Worm (Caenorhabditis elegans) whole organism, mixed stage, embryonic: ENCODE results near the gene clec-1.

Source experiments
- M03D4.4 ChIP-seq: sonication (generic microtip); optimal IDR thresholded peaks from 2 replicates; lab custom pipeline; 2017; ENCODE audit warnings: mild to moderate bottlenecking, missing genetic modification characterization, missing compliant biosample characterization
- bed-3 ChIP-seq: fragments of 200-800 bp; sonication (Bioruptor generic); optimal IDR thresholded peaks from 3 replicates; lab custom pipeline; 2018; ENCODE audit warnings: mild to moderate bottlenecking, missing genetic modification characterization, moderate library complexity, missing compliant biosample characterization
- blmp-1 ChIP-seq: fragments of 150-350 bp; optimal IDR thresholded peaks from 2 replicates; lab custom pipeline; 2014; ENCODE audit warnings: missing biosample characterization, missing genetic modification characterization
- ceh-39 ChIP-seq: fragments of 150-350 bp; optimal IDR thresholded peaks from 2 replicates; lab custom pipeline; 2014; ENCODE audit warnings: missing biosample characterization, missing genetic modification characterization
- ceh-43 ChIP-seq: fragments of 200-800 bp; sonication (Bioruptor generic); optimal IDR thresholded peaks from 2 replicates; lab custom pipeline; 2018; ENCODE audit warnings: mild to moderate bottlenecking, missing genetic modification characterization, moderate library complexity, missing compliant biosample characterization
- ceh-83 ChIP-seq: fragments of 200-800 bp; sonication (Bioruptor generic); optimal IDR thresholded peaks from 2 replicates; lab custom pipeline; 2018; ENCODE audit warnings: mild to moderate bottlenecking, missing genetic modification characterization, missing compliant biosample characterization
- ces-1 ChIP-seq: fragments of 150-350 bp; optimal IDR thresholded peaks from 2 replicates; lab custom pipeline; 2014; ENCODE audit warnings: missing biosample characterization, missing genetic modification reagents, missing genetic modification characterization
- drap-1 ChIP-seq: fragments of 200-800 bp; sonication (Bioruptor generic); optimal IDR thresholded peaks from 3 replicates; lab custom pipeline; 2018; ENCODE audit warnings: mild to moderate bottlenecking, missing genetic modification characterization, missing compliant biosample characterization
- elt-1 ChIP-seq: sonication (generic microtip); optimal IDR thresholded peaks from 2 replicates; lab custom pipeline; 2017; ENCODE audit warnings: missing genetic modification characterization, mild to moderate bottlenecking, missing compliant biosample characterization, antibody characterized with exemption, moderate library complexity, borderline replicate concordance; ENCODE audit not compliant: insufficient read depth
- elt-3 ChIP-seq: fragments of 150-350 bp; optimal IDR thresholded peaks from 2 replicates; lab custom pipeline; 2014; ENCODE audit warnings: missing biosample characterization, missing genetic modification characterization
- flh-1 ChIP-seq: fragments of 200-800 bp; sonication (Bioruptor generic); optimal IDR thresholded peaks from 2 replicates; lab custom pipeline; 2018; ENCODE audit warnings: mild to moderate bottlenecking, missing genetic modification characterization, moderate library complexity, missing compliant biosample characterization
- ham-2 ChIP-seq: fragments of 200-800 bp; sonication (Bioruptor generic); optimal IDR thresholded peaks from 2 replicates; lab custom pipeline; 2018; ENCODE audit warnings: mild to moderate bottlenecking, missing genetic modification characterization, missing compliant biosample characterization
- hlh-1 ChIP-seq: fragments of 150-350 bp; optimal IDR thresholded peaks from 2 replicates; lab custom pipeline; 2014; ENCODE audit warnings: missing biosample characterization, missing genetic modification reagents, missing genetic modification characterization
- lin-32 ChIP-seq: fragments of 200-800 bp; sonication (Bioruptor generic); optimal IDR thresholded peaks from 2 replicates; lab custom pipeline; 2018; ENCODE audit warnings: mild to moderate bottlenecking, missing genetic modification characterization, missing compliant biosample characterization
- lsy-2 ChIP-seq: fragments of 150-350 bp; optimal IDR thresholded peaks from 2 replicates; lab custom pipeline; 2014; ENCODE audit warnings: missing biosample characterization, missing genetic modification characterization
- mab-5 ChIP-seq: fragments of 150-350 bp; optimal IDR thresholded peaks from 2 replicates; lab custom pipeline; 2014; ENCODE audit warnings: missing biosample characterization, missing genetic modification characterization
- mep-1 ChIP-seq: fragments of 150-350 bp; optimal IDR thresholded peaks from 2 replicates; lab custom pipeline; 2017; ENCODE audit warnings: missing biosample characterization, missing genetic modification reagents, missing genetic modification characterization, inconsistent platforms
- mls-2 ChIP-seq: sonication (generic microtip); optimal IDR thresholded peaks from 2 replicates; lab custom pipeline; 2016; ENCODE audit warnings: mild to moderate bottlenecking, missing genetic modification characterization, moderate library complexity, missing compliant biosample characterization
- nhr-12 ChIP-seq: fragments of 150-350 bp; optimal IDR thresholded peaks from 2 replicates; lab custom pipeline; 2014; ENCODE audit warnings: missing biosample characterization, missing genetic modification characterization
- nhr-2 ChIP-seq: fragments of 150-350 bp; optimal IDR thresholded peaks from 2 replicates; lab custom pipeline; 2014; ENCODE audit warnings: missing biosample characterization, missing genetic modification characterization
- nhr-237 ChIP-seq: fragments of 150-350 bp; optimal IDR thresholded peaks from 2 replicates; lab custom pipeline; 2014; ENCODE audit warnings: missing biosample characterization, missing genetic modification characterization
- nhr-28 ChIP-seq: fragments of 150-350 bp; optimal IDR thresholded peaks from 2 replicates; lab custom pipeline; 2014; ENCODE audit warnings: missing biosample characterization, missing genetic modification characterization
- pha-4 ChIP-seq: fragments of 150-350 bp; optimal IDR thresholded peaks from 2 replicates; lab custom pipeline; 2018; ENCODE audit warnings: missing biosample characterization, missing genetic modification reagents, missing genetic modification characterization
- sem-2 ChIP-seq: fragments of 200-800 bp; sonication (Bioruptor generic); optimal IDR thresholded peaks from 2 replicates; lab custom pipeline; 2018; ENCODE audit warnings: mild to moderate bottlenecking, missing genetic modification characterization, missing compliant biosample characterization
- sptf-1 ChIP-seq: sonication (generic microtip); optimal IDR thresholded peaks from 2 replicates; lab custom pipeline; 2017; ENCODE audit warnings: mild to moderate bottlenecking, missing genetic modification characterization, moderate library complexity, missing compliant biosample characterization
- tbx-8 ChIP-seq: fragments of 200-800 bp; sonication (Bioruptor generic); optimal IDR thresholded peaks from 2 replicates; lab custom pipeline; 2018; ENCODE audit warnings: mild to moderate bottlenecking, missing genetic modification characterization, moderate library complexity, missing compliant biosample characterization
- unc-120 ChIP-seq: sonication (generic microtip); optimal IDR thresholded peaks from 2 replicates; lab custom pipeline; 2017; ENCODE audit warnings: missing genetic modification characterization, missing compliant biosample characterization; ENCODE audit not compliant: poor library complexity, severe bottlenecking
- unc-39 ChIP-seq: fragments of 150-350 bp; optimal IDR thresholded peaks from 2 replicates; lab custom pipeline; 2014; ENCODE audit warnings: missing biosample characterization, missing genetic modification characterization
- unc-62 ChIP-seq: fragments of 150-350 bp; optimal IDR thresholded peaks from 2 replicates; lab custom pipeline; 2014; ENCODE audit warnings: missing biosample characterization, missing genetic modification reagents, missing genetic modification characterization
- zip-8 ChIP-seq: fragments of 150-350 bp; optimal IDR thresholded peaks from 2 replicates; lab custom pipeline; 2014; ENCODE audit warnings: missing biosample characterization, missing genetic modification characterization

clec-1 gene

ce11 chrV:5736068-5736467, 36.1 kb downstream of the clec-1 start, which contains the start of gene K09H11.6:
Gene K09H11.6, minus strand, starts transcription at chrV:5736168.
- TF ChIP-seq sem-2 (GFP tag; lab: Kevin White, UChicago): no peak
- no peak for TF ChIP-seq bed-3
- TF ChIP-seq pha-4 (tag; lab: Kevin White, UChicago): no peak
- TF ChIP-seq nhr-28 (tag; lab: Kevin White, UChicago): no peak
- no peak for TF ChIP-seq unc-62
- no peak for TF ChIP-seq zip-8 (tag; lab: Kevin White, UChicago)
- no peak for TF ChIP-seq blmp-1 (tag; lab: Kevin White, UChicago)
- no peak for TF ChIP-seq hlh-1
- TF ChIP-seq lin-32: no peak
- no peak for TF ChIP-seq ham-2 (GFP tag; lab: Kevin White, UChicago)
- no peak for TF ChIP-seq elt-3 (tag; lab: Kevin White, UChicago)
- no peak for TF ChIP-seq unc-120 (tag; lab: Kevin White, UChicago)
- TF ChIP-seq elt-1 (tag; lab: Kevin White, UChicago): no peak
- no peak for TF ChIP-seq nhr-2 (tag; lab: Kevin White, UChicago)
- TF ChIP-seq nhr-237: no peak
- no peak for TF ChIP-seq ceh-43 (GFP tag; lab: Kevin White, UChicago)
- TF ChIP-seq tbx-8: no peak
- TF ChIP-seq, all 35 proteins: peak for 0

- TF ChIP-seq sptf-1 (tag; lab: Kevin White, UChicago): no peak
- no peak for TF ChIP-seq elt-1 (tag; lab: Kevin White, UChicago)
- no peak for TF ChIP-seq ham-2 (GFP tag; lab: Kevin White, UChicago)
- no peak for TF ChIP-seq pha-4 (tag; lab: Kevin White, UChicago)
- no peak for TF ChIP-seq zip-8 (tag; lab: Kevin White, UChicago)
- no peak for TF ChIP-seq unc-39 (tag; lab: Kevin White, UChicago)
- TF ChIP-seq unc-120 (tag; lab: Kevin White, UChicago): no peak
- TF ChIP-seq nhr-12 (tag; lab: Kevin White, UChicago): no peak
- no peak for TF ChIP-seq ceh-39 (tag; lab: Kevin White, UChicago)
- no peak for TF ChIP-seq mls-2 (tag; lab: Kevin White, UChicago)
- no peak for TF ChIP-seq drap-1 (GFP tag; lab: Kevin White, UChicago)
- no peak for TF ChIP-seq ces-1 (GFP tag; lab: Kevin White, UChicago)
- no peak for TF ChIP-seq tbx-8
- no peak for TF ChIP-seq ceh-83 (GFP tag; lab: Kevin White, UChicago)
- TF ChIP-seq lin-32: no peak
- TF ChIP-seq elt-3 (tag; lab: Kevin White, UChicago): no peak
- TF ChIP-seq lsy-2 (tag; lab: Kevin White, UChicago): no peak
- TF ChIP-seq bed-3: no peak
- TF ChIP-seq hlh-1: no peak
- TF ChIP-seq flh-1: no peak
Measured at ce11 chrV:5739438-5739837, 39.5 kb downstream of the clec-1 start.

ce11 chrV:5741237-5741636, 41.3 kb downstream of the clec-1 start:
- no peak for TF ChIP-seq lsy-2 (tag; lab: Kevin White, UChicago)
- no peak for TF ChIP-seq mep-1 (tag; lab: Kevin White, UChicago)
- no peak for TF ChIP-seq unc-120 (tag; lab: Kevin White, UChicago)
- no peak for TF ChIP-seq bed-3
- TF ChIP-seq lin-32: no peak
- TF ChIP-seq ceh-83 (GFP tag; lab: Kevin White, UChicago): no peak
- no peak for TF ChIP-seq M03D4.4 (tag; lab: Kevin White, UChicago)
- no peak for TF ChIP-seq blmp-1 (tag; lab: Kevin White, UChicago)
- no peak for TF ChIP-seq zip-8 (tag; lab: Kevin White, UChicago)
- no peak for TF ChIP-seq flh-1
- no peak for TF ChIP-seq tbx-8
- TF ChIP-seq unc-39 (tag; lab: Kevin White, UChicago): no peak
- TF ChIP-seq sem-2 (GFP tag; lab: Kevin White, UChicago): no peak
- no peak for TF ChIP-seq drap-1 (GFP tag; lab: Kevin White, UChicago)
- TF ChIP-seq pha-4 (tag; lab: Kevin White, UChicago): no peak
- TF ChIP-seq nhr-12 (tag; lab: Kevin White, UChicago): no peak
- TF ChIP-seq mab-5 (tag; lab: Kevin White, UChicago): no peak
- TF ChIP-seq ces-1 (GFP tag; lab: Kevin White, UChicago): no peak
- no peak for TF ChIP-seq hlh-1

- peak; percentile 60 for TF ChIP-seq ces-1 (GFP tag; lab: Kevin White, UChicago)
- no peak for TF ChIP-seq ceh-83 (GFP tag; lab: Kevin White, UChicago)
Measured at ce11 chrV:5746237-5746636, 46.3 kb downstream of the clec-1 start.
